Worm (Caenorhabditis elegans) whole organism, mixed stage, embryonic: ENCODE data around the gene K10H10.4.
A peak's percentile ranks its signal among the peaks of the same experiment; 100 is the strongest.

Experiments used
- M03D4.4 ChIP-seq: sonication (generic microtip); optimal IDR thresholded peaks from 2 replicates; lab custom pipeline; 2017; ENCODE audit warnings: mild to moderate bottlenecking, missing genetic modification characterization, missing compliant biosample characterization
- bed-3 ChIP-seq: fragments of 200-800 bp; sonication (Bioruptor generic); optimal IDR thresholded peaks from 3 replicates; lab custom pipeline; 2018; ENCODE audit warnings: mild to moderate bottlenecking, missing genetic modification characterization, moderate library complexity, missing compliant biosample characterization
- blmp-1 ChIP-seq: fragments of 150-350 bp; optimal IDR thresholded peaks from 2 replicates; lab custom pipeline; 2014; ENCODE audit warnings: missing biosample characterization, missing genetic modification characterization
- ceh-39 ChIP-seq: fragments of 150-350 bp; optimal IDR thresholded peaks from 2 replicates; lab custom pipeline; 2014; ENCODE audit warnings: missing biosample characterization, missing genetic modification characterization
- ceh-43 ChIP-seq: fragments of 200-800 bp; sonication (Bioruptor generic); optimal IDR thresholded peaks from 2 replicates; lab custom pipeline; 2018; ENCODE audit warnings: mild to moderate bottlenecking, missing genetic modification characterization, moderate library complexity, missing compliant biosample characterization
- ceh-83 ChIP-seq: fragments of 200-800 bp; sonication (Bioruptor generic); optimal IDR thresholded peaks from 2 replicates; lab custom pipeline; 2018; ENCODE audit warnings: mild to moderate bottlenecking, missing genetic modification characterization, missing compliant biosample characterization
- ces-1 ChIP-seq: fragments of 150-350 bp; optimal IDR thresholded peaks from 2 replicates; lab custom pipeline; 2014; ENCODE audit warnings: missing biosample characterization, missing genetic modification reagents, missing genetic modification characterization
- cnd-1 ChIP-seq: fragments of 200-800 bp; sonication (Bioruptor generic); optimal IDR thresholded peaks from 2 replicates; lab custom pipeline; 2018; ENCODE audit warnings: mild to moderate bottlenecking, missing genetic modification characterization, missing compliant biosample characterization
- drap-1 ChIP-seq: fragments of 200-800 bp; sonication (Bioruptor generic); optimal IDR thresholded peaks from 3 replicates; lab custom pipeline; 2018; ENCODE audit warnings: mild to moderate bottlenecking, missing genetic modification characterization, missing compliant biosample characterization
- elt-1 ChIP-seq: sonication (generic microtip); optimal IDR thresholded peaks from 2 replicates; lab custom pipeline; 2017; ENCODE audit warnings: missing genetic modification characterization, mild to moderate bottlenecking, missing compliant biosample characterization, antibody characterized with exemption, moderate library complexity, borderline replicate concordance; ENCODE audit not compliant: insufficient read depth
- elt-3 ChIP-seq: fragments of 150-350 bp; optimal IDR thresholded peaks from 2 replicates; lab custom pipeline; 2014; ENCODE audit warnings: missing biosample characterization, missing genetic modification characterization
- flh-1 ChIP-seq: fragments of 200-800 bp; sonication (Bioruptor generic); optimal IDR thresholded peaks from 2 replicates; lab custom pipeline; 2018; ENCODE audit warnings: mild to moderate bottlenecking, missing genetic modification characterization, moderate library complexity, missing compliant biosample characterization
- ham-2 ChIP-seq: fragments of 200-800 bp; sonication (Bioruptor generic); optimal IDR thresholded peaks from 2 replicates; lab custom pipeline; 2018; ENCODE audit warnings: mild to moderate bottlenecking, missing genetic modification characterization, missing compliant biosample characterization
- hlh-1 ChIP-seq: fragments of 150-350 bp; optimal IDR thresholded peaks from 2 replicates; lab custom pipeline; 2014; ENCODE audit warnings: missing biosample characterization, missing genetic modification reagents, missing genetic modification characterization
- lin-13 ChIP-seq: fragments of 150-350 bp; optimal IDR thresholded peaks from 2 replicates; lab custom pipeline; 2014; ENCODE audit warnings: missing biosample characterization, missing genetic modification characterization
- lin-32 ChIP-seq: fragments of 200-800 bp; sonication (Bioruptor generic); optimal IDR thresholded peaks from 2 replicates; lab custom pipeline; 2018; ENCODE audit warnings: mild to moderate bottlenecking, missing genetic modification characterization, missing compliant biosample characterization
- lsy-2 ChIP-seq: fragments of 150-350 bp; optimal IDR thresholded peaks from 2 replicates; lab custom pipeline; 2014; ENCODE audit warnings: missing biosample characterization, missing genetic modification characterization
- mab-5 ChIP-seq: fragments of 150-350 bp; optimal IDR thresholded peaks from 2 replicates; lab custom pipeline; 2014; ENCODE audit warnings: missing biosample characterization, missing genetic modification characterization
- mep-1 ChIP-seq: fragments of 150-350 bp; optimal IDR thresholded peaks from 2 replicates; lab custom pipeline; 2017; ENCODE audit warnings: missing biosample characterization, missing genetic modification reagents, missing genetic modification characterization, inconsistent platforms
- mls-2 ChIP-seq: sonication (generic microtip); optimal IDR thresholded peaks from 2 replicates; lab custom pipeline; 2016; ENCODE audit warnings: mild to moderate bottlenecking, missing genetic modification characterization, moderate library complexity, missing compliant biosample characterization
- nhr-12 ChIP-seq: fragments of 150-350 bp; optimal IDR thresholded peaks from 2 replicates; lab custom pipeline; 2014; ENCODE audit warnings: missing biosample characterization, missing genetic modification characterization
- nhr-2 ChIP-seq: fragments of 150-350 bp; optimal IDR thresholded peaks from 2 replicates; lab custom pipeline; 2014; ENCODE audit warnings: missing biosample characterization, missing genetic modification characterization
- nhr-237 ChIP-seq: fragments of 150-350 bp; optimal IDR thresholded peaks from 2 replicates; lab custom pipeline; 2014; ENCODE audit warnings: missing biosample characterization, missing genetic modification characterization
- nhr-28 ChIP-seq: fragments of 150-350 bp; optimal IDR thresholded peaks from 2 replicates; lab custom pipeline; 2014; ENCODE audit warnings: missing biosample characterization, missing genetic modification characterization
- nhr-76 ChIP-seq: sonication (generic microtip); optimal IDR thresholded peaks from 2 replicates; lab custom pipeline; 2017; ENCODE audit warnings: missing biosample characterization, missing genetic modification characterization
- pha-4 ChIP-seq: fragments of 150-350 bp; optimal IDR thresholded peaks from 2 replicates; lab custom pipeline; 2018; ENCODE audit warnings: missing biosample characterization, missing genetic modification reagents, missing genetic modification characterization
- sem-2 ChIP-seq: fragments of 200-800 bp; sonication (Bioruptor generic); optimal IDR thresholded peaks from 2 replicates; lab custom pipeline; 2018; ENCODE audit warnings: mild to moderate bottlenecking, missing genetic modification characterization, missing compliant biosample characterization
- snpc-4 ChIP-seq: fragments of 150-350 bp; optimal IDR thresholded peaks from 2 replicates; lab custom pipeline; 2014; ENCODE audit warnings: missing biosample characterization, missing genetic modification characterization
- sptf-1 ChIP-seq: sonication (generic microtip); optimal IDR thresholded peaks from 2 replicates; lab custom pipeline; 2017; ENCODE audit warnings: mild to moderate bottlenecking, missing genetic modification characterization, moderate library complexity, missing compliant biosample characterization
- tbx-8 ChIP-seq: fragments of 200-800 bp; sonication (Bioruptor generic); optimal IDR thresholded peaks from 2 replicates; lab custom pipeline; 2018; ENCODE audit warnings: mild to moderate bottlenecking, missing genetic modification characterization, moderate library complexity, missing compliant biosample characterization
- unc-120 ChIP-seq: sonication (generic microtip); optimal IDR thresholded peaks from 2 replicates; lab custom pipeline; 2017; ENCODE audit warnings: missing genetic modification characterization, missing compliant biosample characterization; ENCODE audit not compliant: poor library complexity, severe bottlenecking
- unc-39 ChIP-seq: fragments of 150-350 bp; optimal IDR thresholded peaks from 2 replicates; lab custom pipeline; 2014; ENCODE audit warnings: missing biosample characterization, missing genetic modification characterization
- unc-62 ChIP-seq: fragments of 150-350 bp; optimal IDR thresholded peaks from 2 replicates; lab custom pipeline; 2014; ENCODE audit warnings: missing biosample characterization, missing genetic modification reagents, missing genetic modification characterization
- zip-8 ChIP-seq: fragments of 150-350 bp; optimal IDR thresholded peaks from 2 replicates; lab custom pipeline; 2014; ENCODE audit warnings: missing biosample characterization, missing genetic modification characterization
- ztf-11 ChIP-seq: fragments of 150-350 bp; optimal IDR thresholded peaks from 2 replicates; lab custom pipeline; 2014; ENCODE audit warnings: missing biosample characterization, missing genetic modification characterization

K10H10.4 gene

ce11 chrII:14494464-14494863 lies 5.8 kb upstream of the K10H10.4 start:
- TF ChIP-seq elt-3 (no peak), elt-1 (peak; percentile 85), lin-32 (no peak), ces-1 (GFP tag; lab: Kevin White, UChicago) (no peak)

DNA sequence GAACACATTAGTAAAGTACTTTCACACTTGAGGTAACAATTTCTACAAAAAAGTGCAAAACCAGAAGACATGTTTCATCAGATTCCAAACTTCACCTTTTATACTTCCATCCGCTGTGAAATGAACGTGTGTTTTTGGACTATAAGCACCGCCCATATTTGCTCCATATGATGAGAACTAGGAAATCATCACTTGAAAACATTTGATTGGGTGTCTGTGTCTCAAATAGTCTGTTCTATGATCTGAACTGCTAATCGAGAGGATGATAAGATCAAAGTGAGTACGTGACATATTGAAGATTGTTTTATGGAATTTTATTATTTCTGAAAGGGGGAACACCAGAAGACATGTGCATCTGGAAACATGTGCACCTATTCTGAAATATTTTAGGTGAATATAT lies 4.9 kb upstream of the K10H10.4 start:
- TF ChIP-seq mls-2 (tag; lab: Kevin White, UChicago) = no peak
- TF ChIP-seq hlh-1 (tag; lab: Kevin White, UChicago) = no peak
- no peak for TF ChIP-seq sem-2 (GFP tag; lab: Kevin White, UChicago)
- TF ChIP-seq unc-39 (tag; lab: Kevin White, UChicago) = no peak
- no peak for TF ChIP-seq bed-3 (GFP tag; lab: Kevin White, UChicago)
- no peak for TF ChIP-seq sptf-1 (tag; lab: Kevin White, UChicago)

DNA sequence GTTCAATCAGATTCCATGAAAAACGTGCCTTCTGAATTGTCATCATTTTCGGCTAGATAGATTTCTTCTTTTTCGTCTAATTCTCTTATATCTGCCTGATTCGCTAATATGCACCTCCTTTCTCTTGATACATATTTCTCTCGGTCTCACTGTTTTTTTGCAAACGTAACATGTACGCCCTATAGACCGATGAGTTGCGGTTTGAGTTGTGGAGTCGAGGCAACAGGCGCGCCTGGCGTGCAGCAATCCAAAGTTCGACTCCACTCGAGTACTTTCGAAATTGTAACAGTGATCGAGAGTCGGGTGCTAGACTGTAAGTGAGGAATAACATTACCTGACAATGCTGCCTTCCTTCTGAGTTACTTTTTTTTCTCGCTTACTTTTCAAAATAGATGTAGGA lies 3.4 kb upstream of the K10H10.4 start:
- no peak for TF ChIP-seq nhr-2 (tag; lab: Kevin White, UChicago)
- TF ChIP-seq ceh-43 (GFP tag; lab: Kevin White, UChicago) = peak; percentile 88
- TF ChIP-seq elt-1 = no peak
- TF ChIP-seq lin-13 (tag; lab: Kevin White, UChicago) = peak; percentile 72
- peak; percentile 93 for TF ChIP-seq M03D4.4 (tag; lab: Kevin White, UChicago)
- peak; percentile 82 for TF ChIP-seq bed-3 (GFP tag; lab: Kevin White, UChicago)
- TF ChIP-seq ces-1 (GFP tag; lab: Kevin White, UChicago) = no peak
- no peak for TF ChIP-seq unc-39 (tag; lab: Kevin White, UChicago)
- TF ChIP-seq hlh-1 (tag; lab: Kevin White, UChicago) = peak; percentile 87
- no peak for TF ChIP-seq snpc-4
- TF ChIP-seq elt-3 = peak; percentile 80
- peak; percentile 63 for TF ChIP-seq nhr-28 (tag; lab: Kevin White, UChicago)
- TF ChIP-seq ham-2 (GFP tag; lab: Kevin White, UChicago) = peak; percentile 89
- peak; percentile 90 for TF ChIP-seq unc-120 (tag; lab: Kevin White, UChicago)
- peak; percentile 88 for TF ChIP-seq nhr-12 (tag; lab: Kevin White, UChicago)
- TF ChIP-seq ceh-39 (tag; lab: Kevin White, UChicago) = peak; percentile 39
- TF ChIP-seq flh-1 (GFP tag; lab: Kevin White, UChicago) = peak; percentile 71
- peak; percentile 94 for TF ChIP-seq sptf-1 (tag; lab: Kevin White, UChicago)
- TF ChIP-seq blmp-1 (tag; lab: Kevin White, UChicago) = no peak
- peak; percentile 70 for TF ChIP-seq nhr-237 (tag; lab: Kevin White, UChicago)
- TF ChIP-seq mep-1 (tag; lab: Kevin White, UChicago) = peak; percentile 54
- TF ChIP-seq ceh-83 (GFP tag; lab: Kevin White, UChicago) = peak; percentile 96
- TF ChIP-seq lin-32 = peak; percentile 94
- TF ChIP-seq pha-4 (tag; lab: Kevin White, UChicago) = peak; percentile 80
- peak; percentile 88 for TF ChIP-seq drap-1 (GFP tag; lab: Kevin White, UChicago)
- TF ChIP-seq mls-2 (tag; lab: Kevin White, UChicago) = peak; percentile 94
- peak; percentile 49 for TF ChIP-seq lsy-2 (tag; lab: Kevin White, UChicago)
- TF ChIP-seq mab-5 (tag; lab: Kevin White, UChicago) = no peak
- TF ChIP-seq cnd-1 = peak; percentile 94
- TF ChIP-seq unc-62 (GFP tag; lab: Kevin White, UChicago) = peak; percentile 52
- TF ChIP-seq tbx-8 (GFP tag; lab: Kevin White, UChicago) = peak; percentile 82
- TF ChIP-seq sem-2 (GFP tag; lab: Kevin White, UChicago) = peak; percentile 87
- TF ChIP-seq ztf-11 = no peak
- TF ChIP-seq nhr-76 (tag; lab: Kevin White, UChicago) = no peak
- TF ChIP-seq zip-8 (tag; lab: Kevin White, UChicago) = no peak
- TF ChIP-seq, all 35 proteins: peak for 25

ce11 chrII:14497848-14498247 lies 2.4 kb upstream of the K10H10.4 start, which contains the start of gene dhs-8:
dhs-8 (plus strand) TSS chrII:14498026.
- no peak for TF ChIP-seq elt-1
- no peak for TF ChIP-seq drap-1 (GFP tag; lab: Kevin White, UChicago)
- peak; percentile 12 for TF ChIP-seq nhr-28 (tag; lab: Kevin White, UChicago)
- TF ChIP-seq unc-120 (tag; lab: Kevin White, UChicago) = no peak
- TF ChIP-seq nhr-12 (tag; lab: Kevin White, UChicago) = peak; percentile 25
- TF ChIP-seq M03D4.4 (tag; lab: Kevin White, UChicago) = no peak
